Worm (Caenorhabditis elegans) whole organism, L4/young adult: ENCODE measurements around the gene fbxb-25.
"Not testable (repeated sequence)": the region's sequence is repeated elsewhere in the genome, so short reads cannot be mapped to it uniquely, and the experiment has no call there.

Experiments
- W03F9.2 ChIP-seq: fragments of 150-350 bp; optimal IDR thresholded peaks from 2 replicates; lab custom pipeline; 2014; ENCODE audit warnings: missing biosample characterization, missing genetic modification characterization
- dao-5 ChIP-seq: sonication (generic microtip); optimal IDR thresholded peaks from 2 replicates; lab custom pipeline; 2016; ENCODE audit warnings: missing genotype, missing genetic modification characterization, moderate library complexity, missing compliant biosample characterization
- him-1 ChIP-seq: sonication (generic microtip); optimal IDR thresholded peaks from 2 replicates; lab custom pipeline; 2016; ENCODE audit warnings: missing genotype, missing genetic modification reagents, missing genetic modification characterization, missing compliant biosample characterization

The fbxb-25 gene

DNA sequence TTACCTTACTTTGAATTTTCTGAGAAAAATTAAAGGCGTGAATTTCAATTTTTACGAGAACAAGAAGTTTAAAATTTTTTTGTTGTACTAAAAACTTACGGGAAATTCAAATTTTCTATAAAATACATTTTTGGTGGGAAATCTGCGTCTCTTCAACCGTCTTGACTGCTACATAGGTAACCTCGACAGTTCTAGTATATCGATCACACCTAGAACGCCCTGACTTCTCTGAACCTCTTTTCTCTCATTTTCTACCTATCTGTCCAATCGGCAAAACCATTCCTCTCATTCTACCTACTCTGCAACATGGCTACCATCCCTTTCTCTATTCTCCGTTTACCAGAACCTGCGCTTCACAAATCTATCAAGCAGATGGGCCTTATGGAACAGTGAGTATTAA, at the start of gene fbxb-25:
fbxb-25 (plus strand) TSS at position 301 of the 400 bp plus-strand sequence.
- TF ChIP-seq dao-5 (no peak), W03F9.2 (tag; lab: Kevin White, UChicago) (no peak), him-1 (no peak)

DNA sequence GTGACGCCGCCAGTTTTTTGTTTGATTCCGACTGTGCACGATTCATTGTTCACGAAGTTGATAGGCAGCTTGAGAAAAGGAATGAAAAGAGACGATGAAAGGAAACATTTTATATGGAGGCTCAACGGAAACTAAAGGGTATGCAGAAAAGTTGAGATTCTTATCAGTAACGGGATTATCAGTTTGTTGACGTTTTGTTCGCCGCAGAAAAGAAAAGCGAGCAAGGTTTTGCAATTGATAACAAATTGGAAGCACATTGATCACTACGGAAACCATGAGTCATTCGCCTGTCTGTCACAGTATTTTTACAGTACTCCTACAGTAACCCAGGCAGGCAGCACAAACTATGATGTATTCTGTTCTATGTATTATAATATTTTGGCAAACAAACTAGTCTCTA, 47.9 kb upstream of the fbxb-25 start:
- no peak for TF ChIP-seq W03F9.2 (tag; lab: Kevin White, UChicago)
- TF ChIP-seq dao-5, result no peak
- no peak for TF ChIP-seq him-1

DNA sequence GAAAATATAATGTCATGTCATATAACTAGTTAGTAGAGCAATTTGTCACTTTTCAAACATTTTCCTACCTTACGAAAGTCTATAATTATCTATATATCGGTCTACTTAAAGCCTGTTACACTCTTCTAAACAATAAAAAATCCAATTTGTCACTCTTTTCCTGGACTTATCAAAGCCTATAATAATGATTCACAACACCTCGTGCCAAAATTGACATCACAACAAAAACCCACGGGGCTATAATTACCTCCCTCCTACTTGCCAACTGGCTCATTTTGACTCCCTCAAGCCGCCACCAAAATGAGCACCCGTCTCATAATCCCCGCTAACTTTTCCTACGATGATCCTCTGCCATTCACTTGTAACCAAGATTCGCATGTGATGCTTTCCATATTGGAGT, 47.5 kb upstream of the fbxb-25 start, which contains the start of gene srg-20:
srg-20 (plus strand) TSS at position 301 of the 400 bp plus-strand sequence.
- not testable (repeated sequence) for TF ChIP-seq W03F9.2 (tag; lab: Kevin White, UChicago); him-1; dao-5

DNA sequence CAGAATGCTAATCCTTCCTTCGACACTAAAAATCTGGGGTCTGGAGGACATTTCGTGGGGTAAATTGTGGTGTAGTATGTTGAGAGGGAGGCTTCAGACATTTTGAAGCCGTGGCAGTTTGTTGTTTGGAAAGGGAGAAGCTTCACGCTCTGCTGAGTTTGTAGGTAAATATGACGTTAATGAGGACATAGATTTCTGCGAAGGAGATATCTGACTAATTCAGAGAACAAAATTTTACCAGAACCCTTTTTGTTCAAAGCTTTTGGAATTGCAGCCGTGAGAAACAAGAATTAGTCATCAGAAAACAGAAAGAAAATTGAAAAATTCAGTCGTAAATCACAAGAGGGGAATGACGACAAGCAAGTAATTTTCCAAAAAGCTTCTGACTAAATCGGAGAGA, 43.3 kb upstream of the fbxb-25 start, which contains the start of gene srh-72:
srh-72 (minus strand) TSS at position 101 of the 400 bp plus-strand sequence.
- TF ChIP-seq W03F9.2 (tag; lab: Kevin White, UChicago) (no peak), dao-5 (no peak), him-1 (no peak)

DNA sequence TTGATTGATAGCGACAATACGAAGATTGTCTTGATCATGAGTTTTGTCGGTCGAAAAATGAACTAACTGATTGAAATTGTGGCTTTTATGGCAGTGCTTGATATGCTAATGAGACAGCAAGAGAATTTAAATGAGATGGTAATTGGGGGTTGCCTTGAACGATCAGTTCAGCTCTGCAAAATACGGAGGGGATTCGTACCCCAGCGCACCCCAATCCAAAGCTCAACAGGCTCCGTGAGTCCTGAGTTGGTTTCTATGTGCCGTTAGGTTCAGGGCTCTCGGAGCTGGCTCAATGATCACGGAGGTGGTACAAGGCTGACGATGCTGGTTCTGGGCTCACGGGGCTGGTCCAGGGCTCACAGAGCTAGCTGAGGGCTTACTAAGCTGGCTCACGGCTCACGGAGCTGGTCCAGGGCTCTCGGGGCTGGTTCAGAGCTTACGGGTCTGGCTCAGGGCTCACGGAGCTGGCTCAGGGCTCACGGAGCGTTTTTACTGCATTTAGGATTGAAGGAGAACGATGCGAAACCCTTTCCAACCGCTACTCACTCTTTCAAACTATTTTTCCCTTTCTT, 39.0 kb upstream of the fbxb-25 start, which contains the start of gene ZC204.6:
ZC204.6 (minus strand) TSS at position 51 of the 572 bp plus-strand sequence.
- TF ChIP-seq W03F9.2 (tag; lab: Kevin White, UChicago), result no peak
- TF ChIP-seq him-1, result no peak
- TF ChIP-seq dao-5, result no peak

DNA sequence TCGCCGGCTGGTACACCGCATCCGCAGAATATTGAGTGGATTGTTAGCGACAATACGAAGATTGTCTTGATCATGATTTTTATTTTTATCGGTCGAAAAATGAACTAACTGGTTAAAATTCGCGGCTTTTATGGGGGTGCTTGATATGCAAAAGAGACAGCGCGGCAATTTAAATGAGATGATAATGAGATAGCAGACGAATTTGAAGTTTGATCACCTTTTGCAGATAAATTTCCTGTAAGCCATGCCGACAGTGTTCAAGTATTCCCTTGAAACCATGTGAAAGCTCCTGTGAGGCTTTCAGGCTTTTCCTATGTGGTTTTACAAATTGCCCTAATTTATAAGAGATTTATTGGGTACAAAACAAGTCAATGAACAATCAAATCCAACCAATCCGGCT, 37.6 kb upstream of the fbxb-25 start, which contains the start of gene ZC204.17:
ZC204.17 (minus strand) TSS at position 101 of the 400 bp plus-strand sequence.
- TF ChIP-seq W03F9.2 (tag; lab: Kevin White, UChicago) (no peak), dao-5 (no peak), him-1 (no peak)

DNA sequence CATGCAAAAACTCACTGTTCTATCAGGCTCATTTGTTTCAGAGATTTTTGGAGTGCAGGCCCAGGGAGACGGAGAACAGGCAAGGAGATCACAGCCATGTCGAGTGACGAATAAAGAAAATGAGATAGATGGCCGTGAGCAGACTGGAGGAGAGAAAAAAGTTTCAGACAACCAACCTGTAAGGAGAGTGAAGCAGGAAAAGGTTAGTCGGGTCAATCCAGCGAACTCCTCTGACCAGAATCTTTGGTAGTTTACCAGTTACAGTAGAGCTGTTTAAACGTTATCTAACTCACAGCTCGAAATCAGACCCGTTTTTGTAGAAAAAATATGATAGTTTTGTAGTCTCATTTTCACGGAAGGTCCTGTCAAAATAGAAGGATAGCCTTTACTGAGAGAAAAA, 35.1 kb upstream of the fbxb-25 start, which contains the start of gene fbxb-21:
fbxb-21 (minus strand) TSS at position 101 of the 400 bp plus-strand sequence.
- TF ChIP-seq him-1, result no peak
- no peak for TF ChIP-seq W03F9.2 (tag; lab: Kevin White, UChicago)
- TF ChIP-seq dao-5, result no peak

DNA sequence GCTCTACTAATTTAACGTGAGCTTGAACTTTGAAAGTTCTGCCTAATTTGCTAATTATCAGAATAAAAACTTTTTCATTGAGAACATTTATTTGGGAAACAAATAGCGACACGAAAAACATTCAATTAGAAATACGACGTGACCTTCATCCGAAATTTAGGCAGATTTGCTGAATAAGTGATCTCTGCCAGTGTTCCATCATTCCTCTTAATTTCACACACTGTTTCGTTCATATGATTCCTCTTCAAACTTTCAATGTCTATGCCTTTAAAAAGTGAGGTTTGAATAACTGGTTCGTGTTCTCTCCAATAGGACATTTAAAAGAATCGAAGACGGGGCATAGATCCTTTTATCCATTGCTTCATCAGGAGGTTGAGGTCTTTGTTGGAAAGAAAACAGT, 33.3 kb upstream of the fbxb-25 start, which contains the start of gene fbxb-20:
fbxb-20 (minus strand) TSS at position 101 of the 400 bp plus-strand sequence.
- no peak for TF ChIP-seq him-1
- no peak for TF ChIP-seq W03F9.2 (tag; lab: Kevin White, UChicago)
- no peak for TF ChIP-seq dao-5

DNA sequence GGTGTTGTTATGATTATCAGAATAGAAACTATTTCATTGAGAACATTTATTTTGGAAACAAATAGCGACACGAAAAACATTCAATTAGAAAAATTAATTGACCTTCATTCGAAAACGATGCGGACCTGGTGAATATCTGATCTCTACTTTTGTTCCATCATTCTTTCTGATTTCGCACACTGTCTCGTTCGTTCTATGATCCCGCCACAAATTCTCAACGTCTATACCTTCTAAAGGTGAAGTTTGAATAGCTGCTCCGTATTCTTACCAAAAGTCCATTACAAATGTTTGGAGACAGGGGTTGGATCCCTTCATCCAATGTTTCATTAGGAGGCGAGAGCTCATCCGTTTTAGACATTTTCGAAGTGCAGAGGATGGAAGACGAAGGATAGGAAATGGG, 32.0 kb upstream of the fbxb-25 start, which contains the start of gene fbxb-16:
fbxb-16 (minus strand) TSS at position 101 of the 400 bp plus-strand sequence.
- no peak for TF ChIP-seq him-1
- TF ChIP-seq W03F9.2 (tag; lab: Kevin White, UChicago), result no peak
- no peak for TF ChIP-seq dao-5

DNA sequence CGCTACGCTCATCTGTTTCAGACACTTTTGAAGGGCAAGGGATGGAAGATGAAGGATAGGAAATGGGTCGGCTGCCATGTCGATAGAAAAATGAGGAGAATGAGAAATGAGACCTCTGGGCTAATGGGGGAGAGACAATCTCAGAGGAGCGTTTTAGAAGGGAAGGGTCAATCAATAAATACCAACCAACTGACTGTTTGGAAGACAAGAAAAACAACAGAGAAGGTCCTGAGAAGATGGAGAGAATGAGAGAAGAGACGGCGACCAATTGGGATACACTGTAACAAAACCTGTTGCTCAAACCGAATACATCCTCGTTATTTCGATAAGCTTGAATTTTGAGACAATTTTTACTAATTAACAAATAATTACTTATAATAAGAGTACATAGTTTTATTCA, 30.4 kb upstream of the fbxb-25 start, which contains the start of gene fbxb-15:
fbxb-15 (minus strand) TSS at position 101 of the 400 bp plus-strand sequence.
- TF ChIP-seq W03F9.2 (tag; lab: Kevin White, UChicago) (no peak), him-1 (no peak), dao-5 (no peak)

DNA sequence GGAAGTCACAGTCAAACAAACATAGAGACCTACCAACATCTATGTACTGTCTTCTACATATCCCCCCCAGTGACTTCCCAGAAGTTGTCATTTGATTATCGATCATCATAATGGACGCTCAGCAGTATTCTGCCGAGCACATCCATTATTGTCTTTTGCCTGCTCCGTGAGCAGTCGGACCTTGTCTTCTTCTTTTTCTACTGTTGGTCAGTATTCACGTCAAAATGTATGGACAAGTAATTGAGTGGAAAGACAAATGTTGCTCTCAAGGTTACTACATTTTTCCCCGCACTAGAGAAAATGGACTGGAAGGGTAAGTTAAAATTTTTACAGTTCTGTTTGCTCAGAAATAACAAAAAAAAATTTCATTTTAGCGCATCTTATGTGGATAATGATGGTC, 28.9 kb upstream of the fbxb-25 start, which contains the start of gene btb-12:
btb-12 (plus strand) TSS at position 301 of the 400 bp plus-strand sequence.
- no peak for TF ChIP-seq W03F9.2 (tag; lab: Kevin White, UChicago)
- no peak for TF ChIP-seq dao-5
- TF ChIP-seq him-1, result no peak

DNA sequence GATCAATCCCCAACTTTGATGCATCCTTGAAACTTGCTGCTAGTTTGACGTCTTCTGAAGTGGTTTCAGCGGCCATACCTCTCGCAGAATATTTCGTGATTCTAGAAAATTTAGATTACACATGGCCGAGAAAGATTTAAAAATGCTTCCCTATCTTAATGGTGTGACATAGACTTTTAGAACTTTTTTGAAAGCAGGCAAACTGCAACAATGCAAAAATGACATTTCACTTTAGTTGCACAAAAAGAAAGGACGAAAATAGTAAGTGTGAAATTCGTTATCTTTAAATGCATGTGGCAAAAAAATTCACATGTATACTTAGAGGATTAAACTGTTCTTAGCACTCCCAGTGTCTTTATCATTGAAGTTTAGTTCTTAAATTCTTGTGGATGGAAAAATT, 26.6 kb upstream of the fbxb-25 start, which contains the start of gene ZC204.12:
ZC204.12 (minus strand) TSS at position 101 of the 400 bp plus-strand sequence.
- TF ChIP-seq W03F9.2 (tag; lab: Kevin White, UChicago) (no peak), dao-5 (no peak), him-1 (no peak)

DNA sequence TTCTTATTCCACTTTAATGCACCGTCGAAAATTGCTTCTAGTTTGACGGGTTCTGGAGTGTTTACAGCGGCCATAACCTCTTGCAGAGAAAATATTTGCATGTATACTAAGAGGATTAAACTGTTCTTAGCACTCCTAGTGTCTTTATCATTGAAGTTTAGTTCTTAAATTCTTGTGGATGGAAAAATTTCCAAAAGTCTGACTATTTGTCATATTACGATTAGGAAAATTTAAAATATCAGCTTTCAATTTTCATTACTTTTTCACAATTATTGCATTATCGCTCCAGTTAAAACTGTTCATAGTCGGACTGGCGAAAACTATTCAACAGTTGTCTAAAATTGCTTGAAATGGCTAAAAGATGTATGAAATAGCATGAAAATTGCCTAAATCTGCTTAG, 23.0 kb upstream of the fbxb-25 start, which contains the start of gene ZC204.13:
ZC204.13 (minus strand) TSS at position 101 of the 400 bp plus-strand sequence.
- TF ChIP-seq him-1; dao-5; W03F9.2 (tag; lab: Kevin White, UChicago): not testable (repeated sequence)

DNA sequence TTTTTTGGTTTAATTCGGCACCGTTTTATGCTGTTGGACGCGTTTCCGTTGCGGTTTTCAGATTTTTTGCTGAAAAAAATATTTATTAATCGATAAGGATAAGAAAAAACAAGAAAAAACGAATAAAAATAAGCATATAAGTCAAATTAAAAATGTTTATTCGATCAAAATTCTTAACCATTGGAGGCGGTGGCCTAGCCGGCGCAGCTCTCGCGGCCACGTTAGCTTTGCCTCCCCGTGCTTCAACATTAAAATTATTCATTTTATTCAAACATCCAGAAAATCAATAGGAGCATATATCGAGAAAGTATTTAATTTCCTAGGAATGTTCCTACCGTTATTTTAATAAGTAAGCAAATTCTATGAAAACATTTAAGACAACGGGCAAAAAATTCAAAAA, 21.0 kb upstream of the fbxb-25 start, which contains the start of gene ZC204.14:
ZC204.14 (minus strand) TSS at position 69 of the 400 bp plus-strand sequence.
- TF ChIP-seq dao-5, result no peak
- TF ChIP-seq W03F9.2 (tag; lab: Kevin White, UChicago), result no peak
- TF ChIP-seq him-1, result no peak

DNA sequence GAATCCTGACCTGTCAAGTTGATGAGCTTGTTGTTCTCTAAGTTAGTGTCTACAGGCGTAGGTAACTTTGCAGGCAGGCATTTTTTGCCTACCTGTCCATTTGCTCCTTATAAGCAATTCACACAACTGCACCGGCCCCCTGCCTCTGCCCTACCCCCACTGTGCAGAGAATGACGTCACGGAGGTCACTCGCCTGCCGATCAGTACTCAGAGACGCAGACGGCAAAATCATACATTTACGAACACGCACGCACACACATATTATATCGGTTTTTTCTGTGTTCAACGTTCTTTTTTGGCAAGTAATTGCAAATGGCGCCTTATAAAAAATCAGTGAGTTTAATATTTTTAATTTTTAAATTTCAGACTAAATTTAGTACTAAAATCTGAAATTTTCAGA, 20.3 kb upstream of the fbxb-25 start, which contains the start of gene duxl-1:
duxl-1 (plus strand) TSS at position 184 of the 400 bp plus-strand sequence.
- TF ChIP-seq dao-5 (no peak), W03F9.2 (tag; lab: Kevin White, UChicago) (no peak), him-1 (no peak)
